Fruit fly (Drosophila melanogaster): Measurements from ENCODE around the gene Keap1.
A peak's percentile ranks its signal among the peaks of the same experiment; 100 is the strongest.

The Keap1 gene

dm6 chr3R:17060244-17060664 lies 19.5 kb downstream of the Keap1 start (continued):
- TF ChIP-seq D19A (tag; optimal IDR thresholded peaks at IDR 0.05) (peak; percentile 33), Max (GFP tag; optimal IDR thresholded peaks at IDR 0.05) (peak; percentile 56), odd (GFP tag; optimal IDR thresholded peaks at IDR 0.05) (peak; percentile 10), CG7556 (GFP tag; optimal IDR thresholded peaks at IDR 0.05) (peak; percentile 79), CG13424 (tag; optimal IDR thresholded peaks at IDR 0.05) (peak; percentile 60), CG4424 (GFP tag; optimal IDR thresholded peaks at IDR 0.05) (peak; percentile 67), CG1832 (GFP tag; optimal IDR thresholded peaks at IDR 0.05) (no peak), Hr78 (GFP tag; optimal IDR thresholded peaks at IDR 0.05) (peak in 1 of 2 experiments; percentile 5), CG6689 (GFP tag; IDR thresholded peaks at IDR 0.05) (0 out of 2 replicates have a peak, but pooled peaks have one; percentile 44), org-1 (GFP tag; optimal IDR thresholded peaks at IDR 0.05) (peak; percentile 41), CG1529 (GFP tag; optimal IDR thresholded peaks at IDR 0.05) (peak; percentile 46), Six4 (GFP tag; optimal IDR thresholded peaks at IDR 0.05) (peak; percentile 47), CG11560 (tag; IDR thresholded peaks at IDR 0.05) (no peak), ems (GFP tag; optimal IDR thresholded peaks at IDR 0.05) (peak; percentile 16), CG1602 (GFP tag; optimal IDR thresholded peaks at IDR 0.05) (peak; percentile 13), CG10462 (GFP tag; optimal IDR thresholded peaks at IDR 0.05) (peak; percentile 17), Rfx (GFP tag; IDR thresholded peaks at IDR 0.05) (peak; percentile 9; the same call in 1 of the 2 replicates), gcm2 (GFP tag; optimal IDR thresholded peaks at IDR 0.05) (peak; percentile 48), CG8924 (tag; optimal IDR thresholded peaks at IDR 0.05) (peak; percentile 44), CG32772 (GFP tag; IDR thresholded peaks at IDR 0.05) (no peak; the same call in 1 of the 2 replicates), CG10321 (GFP tag; IDR thresholded peaks at IDR 0.05) (no peak), Bdp1 (GFP tag; optimal IDR thresholded peaks at IDR 0.05) (no peak), CG18262 (tag; optimal IDR thresholded peaks at IDR 0.05) (peak; percentile 79), slou (GFP tag; optimal IDR thresholded peaks at IDR 0.05) (no peak), CG3726 (GFP tag; IDR thresholded peaks at IDR 0.05) (0 out of 3 replicates have a peak, but pooled peaks have one; percentile 33), dm (GFP tag; optimal IDR thresholded peaks at IDR 0.05) (no peak), Dad (GFP tag; optimal IDR thresholded peaks at IDR 0.05) (peak; percentile 67), CG15073 (GFP tag; optimal IDR thresholded peaks at IDR 0.05) (no peak), tin (GFP tag; optimal IDR thresholded peaks at IDR 0.05) (peak; percentile 33), zfh1 (GFP tag; IDR thresholded peaks at IDR 0.05) (peak; percentile 42; the same call in 1 of the 3 replicates), CG34376 (GFP tag; optimal IDR thresholded peaks at IDR 0.05) (no peak), az2 (GFP tag; optimal IDR thresholded peaks at IDR 0.05) (peak; percentile 39), croc (GFP tag; conservative IDR thresholded peaks at IDR 0.05) (no peak), gsb-n (tag; optimal IDR thresholded peaks at IDR 0.05) (peak; percentile 32), CG10209 (GFP tag; optimal IDR thresholded peaks at IDR 0.05) (peak; percentile 33), bowl (GFP tag; IDR thresholded peaks at IDR 0.05) (0 out of 2 replicates have a peak, but pooled peaks have one; percentile 27), tio (GFP tag; optimal IDR thresholded peaks at IDR 0.05) (peak; percentile 69), insv (GFP tag; optimal IDR thresholded peaks at IDR 0.05) (no peak), run (tag; optimal IDR thresholded peaks at IDR 0.05) (no peak), Ravus (GFP tag; IDR thresholded peaks at IDR 0.05) (no peak), Optix (GFP tag; IDR thresholded peaks at IDR 0.05) (no peak), CG11456 (GFP tag; IDR thresholded peaks at IDR 0.05) (no peak), HHEX (GFP tag; optimal IDR thresholded peaks at IDR 0.05) (peak; percentile 8), chif (GFP tag; optimal IDR thresholded peaks at IDR 0.05) (peak in 1 of 2 experiments; percentile 3), CG11723 (GFP tag; optimal IDR thresholded peaks at IDR 0.05) (peak; percentile 23), Gsc (GFP tag; IDR thresholded peaks at IDR 0.05) (no peak), CG18011 (GFP tag; optimal IDR thresholded peaks at IDR 0.05) (no peak), Sry-β (GFP tag; optimal IDR thresholded peaks at IDR 0.05) (no peak), Drgx (GFP tag; IDR thresholded peaks at IDR 0.05) (peak; percentile 72), CG10979 (tag; optimal IDR thresholded peaks at IDR 0.05) (peak; percentile 58), Jarid2 (GFP tag; optimal IDR thresholded peaks at IDR 0.05) (peak; percentile 16)

All from whole organism, embryonic.